Fruit fly (Drosophila melanogaster): ENCODE data around the gene Acbp4.

Acbp4 gene

dm6 chr3L:7122136-7122535 lies 5.9 kb downstream of the Acbp4 start:
- TF ChIP-seq Myc (optimal IDR thresholded peaks at IDR 0.05) (no peak), ttk (optimal IDR thresholded peaks at IDR 0.05) (no peak), h (optimal IDR thresholded peaks at IDR 0.05) (no peak), Sin3A (optimal IDR thresholded peaks at IDR 0.05) (no peak), insv (optimal IDR thresholded peaks at IDR 0.05) (no peak), psq (optimal IDR thresholded peaks at IDR 0.05) (no peak)

dm6 chr3L:7115944-7116343 lies 12.1 kb downstream of the Acbp4 start:
- TF ChIP-seq psq (optimal IDR thresholded peaks at IDR 0.05) (no peak), Myc (optimal IDR thresholded peaks at IDR 0.05) (no peak), Sin3A (optimal IDR thresholded peaks at IDR 0.05) (no peak), insv (optimal IDR thresholded peaks at IDR 0.05) (no peak), h (optimal IDR thresholded peaks at IDR 0.05) (no peak), ttk (optimal IDR thresholded peaks at IDR 0.05) (no peak)

- TF ChIP-seq insv (optimal IDR thresholded peaks at IDR 0.05) (no peak), Sin3A (optimal IDR thresholded peaks at IDR 0.05) (no peak), ttk (optimal IDR thresholded peaks at IDR 0.05) (no peak), psq (optimal IDR thresholded peaks at IDR 0.05) (no peak), Myc (optimal IDR thresholded peaks at IDR 0.05) (no peak), h (optimal IDR thresholded peaks at IDR 0.05) (no peak)
Measured at dm6 chr3L:7113010-7113409, 15.1 kb downstream of the Acbp4 start.

dm6 chr3L:7105693-7106092 lies 22.4 kb downstream of the Acbp4 start:
- no peak for TF ChIP-seq ttk (optimal IDR thresholded peaks at IDR 0.05)
- TF ChIP-seq psq (optimal IDR thresholded peaks at IDR 0.05) = no peak

dm6 chr3L:7104485-7104884 lies 23.6 kb downstream of the Acbp4 start:
- TF ChIP-seq h (optimal IDR thresholded peaks at IDR 0.05) (no peak), psq (optimal IDR thresholded peaks at IDR 0.05) (no peak), insv (optimal IDR thresholded peaks at IDR 0.05) (no peak), Myc (optimal IDR thresholded peaks at IDR 0.05) (no peak), ttk (optimal IDR thresholded peaks at IDR 0.05) (no peak), Sin3A (optimal IDR thresholded peaks at IDR 0.05) (no peak)

dm6 chr3L:7103941-7104340 lies 24.1 kb downstream of the Acbp4 start:
- TF ChIP-seq psq (optimal IDR thresholded peaks at IDR 0.05) = no peak
- no peak for TF ChIP-seq insv (optimal IDR thresholded peaks at IDR 0.05)
- TF ChIP-seq h (optimal IDR thresholded peaks at IDR 0.05) = no peak
- TF ChIP-seq Myc (optimal IDR thresholded peaks at IDR 0.05) = no peak
- TF ChIP-seq ttk (optimal IDR thresholded peaks at IDR 0.05) = no peak
- no peak for TF ChIP-seq Sin3A (optimal IDR thresholded peaks at IDR 0.05)

- TF ChIP-seq Myc (optimal IDR thresholded peaks at IDR 0.05) = no peak
Measured at dm6 chr3L:7096530-7096929, 31.5 kb downstream of the Acbp4 start.

dm6 chr3L:7094548-7095072 lies 33.5 kb downstream of the Acbp4 start, which contains the start of gene form3:
form3 (plus strand) TSS chr3L:7094818.
- no peak for TF ChIP-seq h (optimal IDR thresholded peaks at IDR 0.05)
- TF ChIP-seq psq (optimal IDR thresholded peaks at IDR 0.05) = no peak
- no peak for TF ChIP-seq Sin3A (optimal IDR thresholded peaks at IDR 0.05)
- TF ChIP-seq insv (optimal IDR thresholded peaks at IDR 0.05) = no peak
- TF ChIP-seq ttk (optimal IDR thresholded peaks at IDR 0.05) = no peak
- TF ChIP-seq Myc (optimal IDR thresholded peaks at IDR 0.05) = no peak

- no peak for TF ChIP-seq h (optimal IDR thresholded peaks at IDR 0.05)
Measured at dm6 chr3L:7094020-7094419, 34.0 kb downstream of the Acbp4 start.

dm6 chr3L:7092904-7093303 lies 35.2 kb downstream of the Acbp4 start, which contains the start of gene Cpr65Ec:
Cpr65Ec (plus strand) TSS chr3L:7093204.
- TF ChIP-seq psq (optimal IDR thresholded peaks at IDR 0.05) (no peak), insv (optimal IDR thresholded peaks at IDR 0.05) (no peak), h (optimal IDR thresholded peaks at IDR 0.05) (no peak), Myc (optimal IDR thresholded peaks at IDR 0.05) (no peak), ttk (optimal IDR thresholded peaks at IDR 0.05) (no peak), Sin3A (optimal IDR thresholded peaks at IDR 0.05) (no peak)

dm6 chr3L:7091331-7091904 lies 36.6 kb downstream of the Acbp4 start:
- no peak for TF ChIP-seq Myc (optimal IDR thresholded peaks at IDR 0.05)
- no peak for TF ChIP-seq h (optimal IDR thresholded peaks at IDR 0.05)
- no peak for TF ChIP-seq insv (optimal IDR thresholded peaks at IDR 0.05)
- TF ChIP-seq psq (optimal IDR thresholded peaks at IDR 0.05) = no peak
- no peak for TF ChIP-seq Sin3A (optimal IDR thresholded peaks at IDR 0.05)
- TF ChIP-seq ttk (optimal IDR thresholded peaks at IDR 0.05) = no peak

dm6 chr3L:7090764-7091163 lies 37.3 kb downstream of the Acbp4 start:
- TF ChIP-seq Myc (optimal IDR thresholded peaks at IDR 0.05) = no peak
- no peak for TF ChIP-seq ttk (optimal IDR thresholded peaks at IDR 0.05)
- TF ChIP-seq h (optimal IDR thresholded peaks at IDR 0.05) = no peak
- TF ChIP-seq Sin3A (optimal IDR thresholded peaks at IDR 0.05) = no peak
- TF ChIP-seq psq (optimal IDR thresholded peaks at IDR 0.05) = no peak
- TF ChIP-seq insv (optimal IDR thresholded peaks at IDR 0.05) = no peak

dm6 chr3L:7088687-7089086 lies 39.4 kb downstream of the Acbp4 start, which contains the start of gene Cpr65Eb:
Cpr65Eb (minus strand) TSS chr3L:7088787.
- no peak for TF ChIP-seq h (optimal IDR thresholded peaks at IDR 0.05)
- no peak for TF ChIP-seq Myc (optimal IDR thresholded peaks at IDR 0.05)
- TF ChIP-seq insv (optimal IDR thresholded peaks at IDR 0.05) = no peak
- no peak for TF ChIP-seq ttk (optimal IDR thresholded peaks at IDR 0.05)
- no peak for TF ChIP-seq psq (optimal IDR thresholded peaks at IDR 0.05)
- no peak for TF ChIP-seq Sin3A (optimal IDR thresholded peaks at IDR 0.05)
